Fruit fly (Drosophila melanogaster): ENCODE data around the gene CG43349.

CG43349 gene

dm6 chr2L:1239736-1240135 lies 39.7 kb downstream of the CG43349 start, which contains the start of gene CG5397:
TSS of gene CG5397 (plus strand) at chr2L:1240036.
- TF ChIP-seq CG8478 (optimal IDR thresholded peaks at IDR 0.05) (no peak), CTCF (optimal IDR thresholded peaks at IDR 0.05) (no peak)
